Fruit fly (Drosophila melanogaster) whole organism, embryonic: ENCODE measurements around the gene HemK2.

ENCODE experiments used
- ATbp ChIP-seq: fragments of 200-800 bp; sonication (Bioruptor generic); optimal IDR thresholded peaks from 2 replicates; lab custom pipeline; 2017; ENCODE audit warnings: missing biosample characterization, mild to moderate bottlenecking, missing genetic modification characterization, missing genetic modification reagents
- BEAF-32 ChIP-seq: fragments of 200-800 bp; sonication (Bioruptor generic); optimal IDR thresholded peaks from 3 replicates; lab custom pipeline; 2017; ENCODE audit warnings: missing biosample characterization, missing genetic modification characterization, mild to moderate bottlenecking, moderate library complexity, missing genetic modification reagents
- CG10543 ChIP-seq: fragments of 200-800 bp; sonication (Bioruptor generic); optimal IDR thresholded peaks from 3 replicates; lab custom pipeline; 2017; ENCODE audit warnings: missing biosample characterization, mild to moderate bottlenecking, missing genetic modification characterization, moderate library complexity
- CG11247 ChIP-seq: fragments of 200-800 bp; sonication (Bioruptor generic); IDR thresholded peaks from 2 replicates; pipeline ENCODE4 v1.3.6; 2022; ENCODE audit warnings: missing biosample characterization, missing genetic modification characterization
- CG12071 ChIP-seq: fragments of 200-800 bp; sonication (Bioruptor generic); optimal IDR thresholded peaks from 3 replicates; lab custom pipeline; 2018; ENCODE audit warnings: missing biosample characterization, mild to moderate bottlenecking, missing genetic modification characterization
- CG12769 ChIP-seq: fragments of 200-800 bp; sonication (Bioruptor generic); optimal IDR thresholded peaks from 2 replicates; lab custom pipeline; 2019; ENCODE audit warnings: missing biosample characterization, mild to moderate bottlenecking, missing genetic modification characterization, moderate library complexity
- CG13424 ChIP-seq: fragments of 200-800 bp; sonication (Bioruptor generic); optimal IDR thresholded peaks from 2 replicates; lab custom pipeline; 2019; ENCODE audit warnings: missing biosample characterization, mild to moderate bottlenecking, missing genetic modification characterization, moderate library complexity
- CG1529 ChIP-seq: fragments of 200-800 bp; sonication (Bioruptor generic); optimal IDR thresholded peaks from 3 replicates; lab custom pipeline; 2018; ENCODE audit warnings: missing biosample characterization, missing genetic modification characterization
- CG15514 ChIP-seq: fragments of 200-800 bp; sonication (Bioruptor generic); optimal IDR thresholded peaks from 3 replicates; lab custom pipeline; 2017; ENCODE audit warnings: missing biosample characterization, missing genetic modification characterization, mild to moderate bottlenecking, moderate library complexity, missing genetic modification reagents
- CG1603 ChIP-seq: fragments of 200-800 bp; sonication (Bioruptor generic); optimal IDR thresholded peaks from 2 replicates; lab custom pipeline; 2019; ENCODE audit warnings: missing biosample characterization, mild to moderate bottlenecking, missing genetic modification characterization, moderate library complexity
- CG2120 ChIP-seq: fragments of 200-800 bp; sonication (Bioruptor generic); optimal IDR thresholded peaks from 3 replicates; lab custom pipeline; 2016; ENCODE audit warnings: missing biosample characterization, missing genetic modification characterization
- CG31365 ChIP-seq: fragments of 200-800 bp; sonication (Bioruptor generic); optimal IDR thresholded peaks from 2 replicates; lab custom pipeline; 2018; ENCODE audit warnings: missing biosample characterization, mild to moderate bottlenecking, missing genetic modification characterization
- CG32772 ChIP-seq: fragments of 200-800 bp; sonication (Bioruptor generic); IDR thresholded peaks from 2 replicates; pipeline ENCODE4 v1.3.6; 2022; ENCODE audit warnings: missing biosample characterization, missing genetic modification characterization
- CG3847 ChIP-seq: fragments of 200-800 bp; sonication (Bioruptor generic); IDR thresholded peaks from 2 replicates; pipeline ENCODE4 v1.3.6; 2022; ENCODE audit warnings: missing biosample characterization, missing genetic modification characterization
- CG4404 ChIP-seq: fragments of 200-800 bp; sonication (Bioruptor generic); IDR thresholded peaks from 2 replicates; pipeline ENCODE4 v1.3.6; 2022; ENCODE audit warnings: missing biosample characterization, missing genetic modification characterization
- CG4707 ChIP-seq: fragments of 200-800 bp; sonication (Bioruptor generic); optimal IDR thresholded peaks from 2 replicates; lab custom pipeline; 2018; ENCODE audit warnings: missing biosample characterization, mild to moderate bottlenecking, missing genetic modification characterization, moderate library complexity
- CG6272 ChIP-seq: fragments of 200-800 bp; sonication (Bioruptor generic); IDR thresholded peaks from 2 replicates; pipeline ENCODE4 v1.3.6; 2022; ENCODE audit warnings: missing biosample characterization, missing genetic modification characterization
- CG6813 ChIP-seq: fragments of 200-800 bp; sonication (Bioruptor generic); optimal IDR thresholded peaks from 2 replicates; lab custom pipeline; 2017; ENCODE audit warnings: missing biosample characterization, missing genetic modification characterization, mild to moderate bottlenecking, moderate library complexity, missing genetic modification reagents
- CG7987 ChIP-seq: fragments of 200-800 bp; sonication (Bioruptor generic); optimal IDR thresholded peaks from 2 replicates; lab custom pipeline; 2018; ENCODE audit warnings: missing biosample characterization, mild to moderate bottlenecking, missing genetic modification characterization, moderate library complexity
- CG8290 ChIP-seq, 3 experiments: fragments of 200-800 bp; sonication (Bioruptor generic); optimal IDR thresholded peaks; 2 replicates each; lab custom pipeline; 2016 to 2019; ENCODE audit warnings: missing biosample characterization in 3 of 3, missing genetic modification characterization in 3 of 3, mild to moderate bottlenecking in 2 of 3, moderate library complexity in 1 of 3
- Dll ChIP-seq: fragments of 200-800 bp; sonication (Bioruptor generic); IDR thresholded peaks from 4 replicates; pipeline ENCODE4 v1.3.6; 2022; ENCODE audit warnings: missing biosample characterization, missing genetic modification characterization; ENCODE audit not compliant: partially characterized antibody
- Dp ChIP-seq: fragments of 200-800 bp; sonication (Bioruptor generic); optimal IDR thresholded peaks from 2 replicates; lab custom pipeline; 2018; ENCODE audit warnings: missing biosample characterization, mild to moderate bottlenecking, missing genetic modification characterization, moderate library complexity
- ERR ChIP-seq: fragments of 200-800 bp; sonication (Bioruptor generic); optimal IDR thresholded peaks from 2 replicates; lab custom pipeline; 2016; ENCODE audit warnings: missing biosample characterization, missing genetic modification characterization
- Gug ChIP-seq: fragments of 200-800 bp; sonication (Bioruptor generic); IDR thresholded peaks from 4 replicates; pipeline ENCODE4 v1.3.6; 2022; ENCODE audit warnings: missing biosample characterization, missing genetic modification characterization
- HLHmδ ChIP-seq: fragments of 200-800 bp; sonication (Bioruptor generic); optimal IDR thresholded peaks from 2 replicates; lab custom pipeline; 2018; ENCODE audit warnings: missing biosample characterization, mild to moderate bottlenecking, missing genetic modification characterization, moderate library complexity
- Med ChIP-seq: fragments of 200-800 bp; sonication (Bioruptor generic); peaks from one replicate; lab custom pipeline; 2016; ENCODE audit warnings: missing biosample characterization, missing genetic modification characterization, mild to moderate bottlenecking, inconsistent platforms, moderate library complexity
- Mes4 ChIP-seq: fragments of 200-800 bp; sonication (Bioruptor generic); optimal IDR thresholded peaks from 2 replicates; lab custom pipeline; 2016; ENCODE audit warnings: missing biosample characterization, missing genetic modification characterization
- NfI ChIP-seq: fragments of 200-800 bp; sonication (Bioruptor generic); optimal IDR thresholded peaks from 3 replicates; lab custom pipeline; 2018; ENCODE audit warnings: missing biosample characterization, mild to moderate bottlenecking, missing genetic modification characterization, moderate library complexity
- Spps ChIP-seq: fragments of 200-800 bp; sonication (Bioruptor generic); optimal IDR thresholded peaks from 2 replicates; lab custom pipeline; 2018; ENCODE audit warnings: missing biosample characterization, mild to moderate bottlenecking, missing genetic modification characterization
- Sry-δ ChIP-seq: fragments of 200-800 bp; sonication (Bioruptor generic); optimal IDR thresholded peaks from 2 replicates; lab custom pipeline; 2016; ENCODE audit warnings: missing biosample characterization, missing genetic modification characterization
- cato ChIP-seq: fragments of 200-800 bp; sonication (Bioruptor generic); optimal IDR thresholded peaks from 2 replicates; lab custom pipeline; 2016; ENCODE audit warnings: missing biosample characterization, missing genetic modification characterization, borderline replicate concordance
- chn ChIP-seq: fragments of 200-800 bp; sonication (Bioruptor generic); optimal IDR thresholded peaks from 2 replicates; lab custom pipeline; 2016; ENCODE audit warnings: missing biosample characterization, missing genetic modification characterization
- fd64A ChIP-seq: fragments of 200-800 bp; sonication (Bioruptor generic); optimal IDR thresholded peaks from 3 replicates; lab custom pipeline; 2018; ENCODE audit warnings: missing biosample characterization, mild to moderate bottlenecking, missing genetic modification characterization
- her ChIP-seq: fragments of 200-800 bp; sonication (Bioruptor generic); optimal IDR thresholded peaks from 2 replicates; lab custom pipeline; 2016; ENCODE audit warnings: missing biosample characterization, missing genetic modification characterization
- kah ChIP-seq: fragments of 200-800 bp; sonication (Bioruptor generic); optimal IDR thresholded peaks from 2 replicates; lab custom pipeline; 2018; ENCODE audit warnings: missing biosample characterization, mild to moderate bottlenecking, missing genetic modification characterization
- lilli ChIP-seq: fragments of 200-800 bp; sonication (Bioruptor generic); optimal IDR thresholded peaks from 3 replicates; lab custom pipeline; 2016; ENCODE audit warnings: missing biosample characterization, missing genetic modification characterization
- lola ChIP-seq, 3 experiments: fragments of >200 bp in 2 of 3; fragments of 200-800 bp in 1 of 3; sonication (Bioruptor generic) in 1 of 3; optimal IDR thresholded peaks; 2 replicates each; lab custom pipeline; 2017 to 2019; ENCODE audit warnings: missing biosample characterization in 3 of 3, missing genetic modification characterization in 3 of 3, mild to moderate bottlenecking in 1 of 3, moderate library complexity in 1 of 3
- luna ChIP-seq: fragments of 200-800 bp; sonication (Bioruptor generic); optimal IDR thresholded peaks from 2 replicates; lab custom pipeline; 2016; ENCODE audit warnings: missing biosample characterization, missing genetic modification characterization
- nau ChIP-seq: fragments of 200-800 bp; sonication (Bioruptor generic); optimal IDR thresholded peaks from 3 replicates; lab custom pipeline; 2017; ENCODE audit warnings: missing biosample characterization, mild to moderate bottlenecking, missing genetic modification characterization, missing genetic modification reagents
- nerfin-1 ChIP-seq: fragments of 200-800 bp; sonication (Bioruptor generic); optimal IDR thresholded peaks from 3 replicates; lab custom pipeline; 2019; ENCODE audit warnings: missing biosample characterization, mild to moderate bottlenecking, missing genetic modification characterization, moderate library complexity
- odd ChIP-seq: fragments of 200-800 bp; sonication (Bioruptor generic); optimal IDR thresholded peaks from 2 replicates; lab custom pipeline; 2017; ENCODE audit warnings: missing biosample characterization, mild to moderate bottlenecking, missing genetic modification characterization
- peb ChIP-seq: fragments of 200-800 bp; sonication (Bioruptor generic); IDR thresholded peaks from 2 replicates; pipeline ENCODE4 v1.3.6; 2022; ENCODE audit warnings: missing biosample characterization, missing genetic modification characterization
- pho ChIP-seq: fragments of 200-800 bp; sonication (Bioruptor generic); optimal IDR thresholded peaks from 2 replicates; lab custom pipeline; 2016; ENCODE audit warnings: missing biosample characterization, missing genetic modification characterization
- pzg ChIP-seq: fragments of 200-800 bp; sonication (Bioruptor generic); optimal IDR thresholded peaks from 3 replicates; lab custom pipeline; 2018; ENCODE audit warnings: missing biosample characterization, mild to moderate bottlenecking, missing genetic modification characterization, moderate library complexity
- sens ChIP-seq: fragments of 200-800 bp; sonication (Bioruptor generic); peaks from one replicate; lab custom pipeline; 2016; ENCODE audit warnings: missing biosample characterization, missing genetic modification characterization
- shn ChIP-seq: fragments of 200-800 bp; sonication (Bioruptor generic); optimal IDR thresholded peaks from 3 replicates; lab custom pipeline; 2016; ENCODE audit warnings: missing biosample characterization, missing genetic modification characterization
- stwl ChIP-seq: fragments of 200-800 bp; sonication (Bioruptor generic); optimal IDR thresholded peaks from 3 replicates; lab custom pipeline; 2018; ENCODE audit warnings: missing biosample characterization, mild to moderate bottlenecking, missing genetic modification characterization, moderate library complexity
- wek ChIP-seq: fragments of 200-800 bp; sonication (Bioruptor generic); optimal IDR thresholded peaks from 3 replicates; lab custom pipeline; 2018; ENCODE audit warnings: missing biosample characterization, mild to moderate bottlenecking, missing genetic modification characterization, moderate library complexity

HemK2 gene

dm6 chr2L:2749144-2749766 is 10.2 kb downstream of the HemK2 start:
- TF ChIP-seq CG15514 (GFP tag; lab: Kevin White, UChicago): peak; percentile 25
- 0 out of 2 replicates have a peak, but pooled peaks have one; percentile 42 for TF ChIP-seq CG6272 (GFP tag; lab: Robert Waterston, UW)
- peak; percentile 51 for TF ChIP-seq Sry-δ (GFP tag; lab: Kevin White, UChicago)
- TF ChIP-seq CG12769 (tag; lab: Kevin White, UChicago): peak; percentile 36
- peak; percentile 23 for TF ChIP-seq shn (GFP tag; lab: Kevin White, UChicago)
- TF ChIP-seq stwl (tag; lab: Kevin White, UChicago): peak; percentile 1
- TF ChIP-seq CG4404 (GFP tag; lab: Robert Waterston, UW): no peak
- no peak for TF ChIP-seq luna
- TF ChIP-seq CG1603 (tag; lab: Kevin White, UChicago): peak; percentile 30
- TF ChIP-seq Dll (GFP tag; lab: Robert Waterston, UW): no peak
- peak; percentile 29 for TF ChIP-seq CG4707 (GFP tag; lab: Kevin White, UChicago)
- no peak for TF ChIP-seq Dp (GFP tag; lab: Kevin White, UChicago)
- peak; percentile 5 for TF ChIP-seq CG7987 (GFP tag; lab: Kevin White, UChicago)
- TF ChIP-seq her: peak; percentile 6
- TF ChIP-seq nerfin-1 (tag; lab: Kevin White, UChicago): peak; percentile 64
- TF ChIP-seq wek (GFP tag; lab: Kevin White, UChicago): peak; percentile 47
- TF ChIP-seq CG13424 (tag; lab: Kevin White, UChicago): peak; percentile 1
- TF ChIP-seq Mes4 (GFP tag; lab: Kevin White, UChicago): peak; percentile 13
- no peak for TF ChIP-seq peb (GFP tag; lab: Robert Waterston, UW)
- peak; percentile 29 for TF ChIP-seq NfI (GFP tag; lab: Kevin White, UChicago)
- no peak for TF ChIP-seq CG11247 (GFP tag; lab: Robert Waterston, UW)
- peak; percentile 13 for TF ChIP-seq ERR (GFP tag; lab: Kevin White, UChicago)
- peak; percentile 52 for TF ChIP-seq CG12071
- TF ChIP-seq lola (GFP tag; optimal IDR thresholded peaks at IDR 0.05; lab: Kevin White, UChicago): no peak
- no peak for TF ChIP-seq Spps (tag; lab: Kevin White, UChicago)
- TF ChIP-seq CG1529: peak; percentile 42
- no peak for TF ChIP-seq CG32772 (GFP tag; lab: Robert Waterston, UW)
- TF ChIP-seq BEAF-32 (GFP tag; lab: Kevin White, UChicago): peak; percentile 39
- peak; percentile 27 for TF ChIP-seq nau
- peak; percentile 1 for TF ChIP-seq CG10543 (GFP tag; lab: Kevin White, UChicago)
- peak; percentile 10 for TF ChIP-seq lilli (GFP tag; lab: Kevin White, UChicago)
- TF ChIP-seq CG6813 (GFP tag; lab: Kevin White, UChicago): peak; percentile 39
- TF ChIP-seq ATbp: peak; percentile 83
- peak; percentile 15 for TF ChIP-seq CG31365 (tag; lab: Kevin White, UChicago)
- 0 out of 4 replicates have a peak, but pooled peaks have one; percentile 40 for TF ChIP-seq Gug (GFP tag; lab: Robert Waterston, UW)
- TF ChIP-seq HLHmδ (GFP tag; lab: Kevin White, UChicago): no peak
- TF ChIP-seq Med (GFP tag; lab: Kevin White, UChicago): peak; percentile 61
- peak; percentile 10 for TF ChIP-seq pho (GFP tag; lab: Kevin White, UChicago)
- TF ChIP-seq fd64A: peak; percentile 56
- TF ChIP-seq sens (GFP tag; lab: Kevin White, UChicago): peak; percentile 66
- peak; percentile 25 for TF ChIP-seq pzg (GFP tag; lab: Kevin White, UChicago)
- peak; percentile 53 for TF ChIP-seq chn (GFP tag; lab: Kevin White, UChicago)
- TF ChIP-seq CG2120 (GFP tag; lab: Kevin White, UChicago): peak; percentile 53
- no peak for TF ChIP-seq cato (GFP tag; lab: Kevin White, UChicago)
- no peak for TF ChIP-seq CG8290 (GFP tag; optimal IDR thresholded peaks at IDR 0.05; lab: Kevin White, UChicago)
- peak in 1 of 2 experiments; percentile 68 for TF ChIP-seq CG8290 (tag; optimal IDR thresholded peaks at IDR 0.05; lab: Kevin White, UChicago)
- TF ChIP-seq CG3847 (GFP tag; lab: Robert Waterston, UW): no peak
- peak; percentile 37 for TF ChIP-seq kah (GFP tag; lab: Kevin White, UChicago)
- TF ChIP-seq odd: peak; percentile 26
